Fruit fly (Drosophila melanogaster) whole organism, embryonic: ENCODE measurements around the gene CG32668.
A peak's percentile ranks its signal among the peaks of the same experiment; 100 is the strongest.

ENCODE experiments used
- Atf6 ChIP-seq: fragments of 200-800 bp; sonication (Bioruptor generic); IDR thresholded peaks from 2 replicates; pipeline ENCODE4 v1.3.6; 2022; ENCODE audit warnings: missing biosample characterization, missing genetic modification characterization
- CG12299 ChIP-seq: fragments of 200-800 bp; sonication (Bioruptor generic); optimal IDR thresholded peaks from 2 replicates; lab custom pipeline; 2018; ENCODE audit warnings: missing biosample characterization, mild to moderate bottlenecking, missing genetic modification characterization
- CG13123 ChIP-seq: fragments of 200-800 bp; sonication (Bioruptor generic); optimal IDR thresholded peaks from 2 replicates; lab custom pipeline; 2016; ENCODE audit warnings: missing biosample characterization, missing genetic modification characterization
- CG2120 ChIP-seq: fragments of 200-800 bp; sonication (Bioruptor generic); optimal IDR thresholded peaks from 3 replicates; lab custom pipeline; 2016; ENCODE audit warnings: missing biosample characterization, missing genetic modification characterization
- CG32772 ChIP-seq: fragments of 200-800 bp; sonication (Bioruptor generic); IDR thresholded peaks from 2 replicates; pipeline ENCODE4 v1.3.6; 2022; ENCODE audit warnings: missing biosample characterization, missing genetic modification characterization
- CG33557 ChIP-seq: fragments of 200-800 bp; sonication (Bioruptor generic); optimal IDR thresholded peaks from 2 replicates; lab custom pipeline; 2019; ENCODE audit warnings: missing biosample characterization, mild to moderate bottlenecking, missing genetic modification characterization, moderate library complexity
- CG42726 ChIP-seq: fragments of 200-800 bp; sonication (Bioruptor generic); IDR thresholded peaks from 2 replicates; pipeline ENCODE4 v1.3.6; 2022; ENCODE audit warnings: missing biosample characterization, missing genetic modification characterization; ENCODE audit not compliant: partially characterized antibody
- CG4360 ChIP-seq: fragments of 200-800 bp; sonication (Bioruptor generic); IDR thresholded peaks from 2 replicates; pipeline ENCODE4 v1.3.6; 2022; ENCODE audit warnings: missing biosample characterization, missing genetic modification characterization
- CG6813 ChIP-seq: fragments of 200-800 bp; sonication (Bioruptor generic); optimal IDR thresholded peaks from 2 replicates; lab custom pipeline; 2017; ENCODE audit warnings: missing biosample characterization, missing genetic modification characterization, mild to moderate bottlenecking, moderate library complexity, missing genetic modification reagents
- CG6854 ChIP-seq: fragments of 200-800 bp; sonication (Bioruptor generic); optimal IDR thresholded peaks from 3 replicates; lab custom pipeline; 2017; ENCODE audit warnings: missing biosample characterization, mild to moderate bottlenecking, missing genetic modification characterization
- CG8359 ChIP-seq: fragments of 200-800 bp; sonication (Bioruptor generic); optimal IDR thresholded peaks from 2 replicates; lab custom pipeline; 2017; ENCODE audit warnings: missing biosample characterization, mild to moderate bottlenecking, missing genetic modification characterization, borderline replicate concordance
- CHES-1-like ChIP-seq: fragments of 200-800 bp; sonication (Bioruptor generic); optimal IDR thresholded peaks from 2 replicates; lab custom pipeline; 2016; ENCODE audit warnings: missing biosample characterization, missing genetic modification characterization
- CoRest ChIP-seq: fragments of 200-800 bp; sonication (Bioruptor generic); optimal IDR thresholded peaks from 3 replicates; lab custom pipeline; 2018; ENCODE audit warnings: missing biosample characterization, mild to moderate bottlenecking, missing genetic modification characterization, moderate library complexity
- Dip2 ChIP-seq: fragments of 200-800 bp; sonication (Bioruptor generic); IDR thresholded peaks from 2 replicates; pipeline ENCODE4 v1.3.6; 2022; ENCODE audit warnings: missing biosample characterization, missing genetic modification characterization
- Fer2 ChIP-seq: fragments of 200-800 bp; sonication (Bioruptor generic); optimal IDR thresholded peaks from 2 replicates; lab custom pipeline; 2018; ENCODE audit warnings: missing biosample characterization, mild to moderate bottlenecking, missing genetic modification characterization, moderate library complexity
- GATAe ChIP-seq: fragments of 200-800 bp; sonication (Bioruptor generic); conservative IDR thresholded peaks from 2 replicates; pipeline ENCODE4 v1.3.6; 2022; ENCODE audit warnings: missing biosample characterization, missing genetic modification characterization
- HmgZ ChIP-seq: fragments of 200-800 bp; sonication (Bioruptor generic); optimal IDR thresholded peaks from 2 replicates; lab custom pipeline; 2018; ENCODE audit warnings: missing biosample characterization, mild to moderate bottlenecking, missing genetic modification characterization
- Mes4 ChIP-seq: fragments of 200-800 bp; sonication (Bioruptor generic); optimal IDR thresholded peaks from 2 replicates; lab custom pipeline; 2016; ENCODE audit warnings: missing biosample characterization, missing genetic modification characterization
- Myb ChIP-seq: fragments of 200-800 bp; sonication (Bioruptor generic); optimal IDR thresholded peaks from 2 replicates; lab custom pipeline; 2016; ENCODE audit warnings: missing biosample characterization, missing genetic modification characterization
- Nf-YC ChIP-seq: fragments of 200-800 bp; optimal IDR thresholded peaks from 3 replicates; lab custom pipeline; 2019; ENCODE audit warnings: missing biosample characterization, mild to moderate bottlenecking, missing genetic modification characterization, moderate library complexity
- Optix ChIP-seq: fragments of 200-800 bp; sonication (Bioruptor generic); IDR thresholded peaks from 3 replicates; pipeline ENCODE4 v1.3.6; 2022; ENCODE audit warnings: missing biosample characterization, missing genetic modification characterization
- YL-1 ChIP-seq: fragments of 200-800 bp; sonication (Bioruptor generic); optimal IDR thresholded peaks from 3 replicates; lab custom pipeline; 2017; ENCODE audit warnings: missing biosample characterization, mild to moderate bottlenecking, missing genetic modification characterization
- al ChIP-seq: fragments of 200-800 bp; sonication (Bioruptor generic); IDR thresholded peaks from 2 replicates; pipeline ENCODE4 v1.3.6; 2022; ENCODE audit warnings: missing biosample characterization, missing genetic modification characterization
- caup ChIP-seq: fragments of 200-800 bp; sonication (Bioruptor generic); optimal IDR thresholded peaks from 3 replicates; lab custom pipeline; 2017; ENCODE audit warnings: missing biosample characterization, mild to moderate bottlenecking, missing genetic modification characterization, moderate library complexity; ENCODE audit not compliant: severe bottlenecking
- crc ChIP-seq: fragments of 200-800 bp; sonication (Bioruptor generic); optimal IDR thresholded peaks from 2 replicates; lab custom pipeline; 2016; ENCODE audit warnings: missing biosample characterization, missing genetic modification characterization
- croc ChIP-seq: fragments of 200-800 bp; sonication (Bioruptor generic); conservative IDR thresholded peaks from 3 replicates; pipeline ENCODE4 v1.3.6; 2022; ENCODE audit warnings: missing biosample characterization, missing genetic modification characterization
- disco-r ChIP-seq: fragments of 200-800 bp; sonication (Bioruptor generic); optimal IDR thresholded peaks from 2 replicates; lab custom pipeline; 2016; ENCODE audit warnings: missing biosample characterization, missing genetic modification characterization
- dmrt99B ChIP-seq: fragments of 200-800 bp; sonication (Bioruptor generic); optimal IDR thresholded peaks from 2 replicates; lab custom pipeline; 2018; ENCODE audit warnings: missing biosample characterization, mild to moderate bottlenecking, missing genetic modification characterization, moderate library complexity
- dysf ChIP-seq: fragments of 200-800 bp; sonication (Bioruptor generic); IDR thresholded peaks from 3 replicates; pipeline ENCODE4 v1.3.6; 2022; ENCODE audit warnings: missing biosample characterization, missing genetic modification characterization
- esg ChIP-seq: fragments of 200-800 bp; sonication (Bioruptor generic); conservative IDR thresholded peaks from 2 replicates; pipeline ENCODE4 v1.3.6; 2022; ENCODE audit warnings: missing biosample characterization, missing genetic modification characterization
- eyg ChIP-seq: fragments of 200-800 bp; sonication (Bioruptor generic); optimal IDR thresholded peaks from 3 replicates; lab custom pipeline; 2016; ENCODE audit warnings: missing biosample characterization, missing genetic modification characterization
- ftz-f1 ChIP-seq: fragments of 200-800 bp; sonication (Bioruptor generic); optimal IDR thresholded peaks from 2 replicates; lab custom pipeline; 2016; ENCODE audit warnings: missing biosample characterization, missing genetic modification characterization
- gem ChIP-seq: fragments of 200-800 bp; sonication (Bioruptor generic); optimal IDR thresholded peaks from 2 replicates; lab custom pipeline; 2019; ENCODE audit warnings: missing biosample characterization, mild to moderate bottlenecking, missing genetic modification characterization, moderate library complexity
- grau ChIP-seq: fragments of 200-800 bp; optimal IDR thresholded peaks from 3 replicates; lab custom pipeline; 2019; ENCODE audit warnings: missing biosample characterization, mild to moderate bottlenecking, missing genetic modification characterization, moderate library complexity
- ham ChIP-seq: fragments of 200-800 bp; sonication (Bioruptor generic); IDR thresholded peaks from 2 replicates; pipeline ENCODE4 v1.3.6; 2022; ENCODE audit warnings: missing biosample characterization, missing genetic modification characterization
- jumu ChIP-seq: fragments of 200-800 bp; sonication (Bioruptor generic); optimal IDR thresholded peaks from 3 replicates; lab custom pipeline; 2016; ENCODE audit warnings: missing biosample characterization, missing genetic modification characterization
- ken ChIP-seq: fragments of 200-800 bp; sonication (Bioruptor generic); IDR thresholded peaks from 3 replicates; pipeline ENCODE4 v1.3.6; 2022; ENCODE audit warnings: missing biosample characterization, missing genetic modification characterization
- knrl ChIP-seq: fragments of 200-800 bp; sonication (Bioruptor generic); IDR thresholded peaks from 3 replicates; pipeline ENCODE4 v1.3.6; 2022; ENCODE audit warnings: missing biosample characterization, missing genetic modification characterization; ENCODE audit not compliant: partially characterized antibody
- luna ChIP-seq: fragments of 200-800 bp; sonication (Bioruptor generic); optimal IDR thresholded peaks from 2 replicates; lab custom pipeline; 2016; ENCODE audit warnings: missing biosample characterization, missing genetic modification characterization
- nerfin-1 ChIP-seq: fragments of 200-800 bp; sonication (Bioruptor generic); optimal IDR thresholded peaks from 3 replicates; lab custom pipeline; 2019; ENCODE audit warnings: missing biosample characterization, mild to moderate bottlenecking, missing genetic modification characterization, moderate library complexity
- nerfin-2 ChIP-seq: fragments of 200-800 bp; sonication (Bioruptor generic); IDR thresholded peaks from 2 replicates; pipeline ENCODE4 v1.3.6; 2022; ENCODE audit warnings: missing biosample characterization, missing genetic modification characterization; ENCODE audit not compliant: partially characterized antibody
- org-1 ChIP-seq: fragments of 200-800 bp; sonication (Bioruptor generic); optimal IDR thresholded peaks from 2 replicates; lab custom pipeline; 2017; ENCODE audit warnings: missing biosample characterization, missing genetic modification characterization
- run ChIP-seq: fragments of 200-800 bp; sonication (Bioruptor generic); optimal IDR thresholded peaks from 3 replicates; lab custom pipeline; 2018; ENCODE audit warnings: missing biosample characterization, mild to moderate bottlenecking, missing genetic modification characterization
- sens ChIP-seq: fragments of 200-800 bp; sonication (Bioruptor generic); peaks from one replicate; lab custom pipeline; 2016; ENCODE audit warnings: missing biosample characterization, missing genetic modification characterization
- tgo ChIP-seq: fragments of 200-800 bp; sonication (Bioruptor generic); IDR thresholded peaks from 3 replicates; pipeline ENCODE4 v1.3.6; 2022; ENCODE audit warnings: missing biosample characterization, missing genetic modification characterization
- trh ChIP-seq: fragments of 200-800 bp; sonication (Bioruptor generic); optimal IDR thresholded peaks from 2 replicates; lab custom pipeline; 2016; ENCODE audit warnings: missing biosample characterization, missing genetic modification characterization
- tx ChIP-seq: fragments of 200-800 bp; sonication (Bioruptor generic); optimal IDR thresholded peaks from 2 replicates; lab custom pipeline; 2016; ENCODE audit warnings: missing biosample characterization, missing genetic modification characterization
- unc-4 ChIP-seq: fragments of 200-800 bp; sonication (Bioruptor generic); IDR thresholded peaks from 2 replicates; pipeline ENCODE4 v1.3.6; 2022; ENCODE audit warnings: missing biosample characterization, missing genetic modification characterization; ENCODE audit not compliant: partially characterized antibody
- wek ChIP-seq: fragments of 200-800 bp; sonication (Bioruptor generic); optimal IDR thresholded peaks from 3 replicates; lab custom pipeline; 2018; ENCODE audit warnings: missing biosample characterization, mild to moderate bottlenecking, missing genetic modification characterization, moderate library complexity
- zen ChIP-seq: fragments of 200-800 bp; sonication (Bioruptor generic); optimal IDR thresholded peaks from 3 replicates; lab custom pipeline; 2018; ENCODE audit warnings: missing biosample characterization, mild to moderate bottlenecking, missing genetic modification characterization, moderate library complexity

CG32668 gene

dm6 chrX:11124749-11125508 is 34.6 kb downstream of the CG32668 start, which contains the start of gene Rpt3 (continued):
- TF ChIP-seq Atf6 (GFP tag; lab: Robert Waterston, UW), result no peak
- TF ChIP-seq Fer2 (tag; lab: Kevin White, UChicago), result no peak
- peak; percentile 43 for TF ChIP-seq YL-1 (GFP tag; lab: Kevin White, UChicago)
- no peak for TF ChIP-seq Nf-YC
- no peak for TF ChIP-seq dysf (GFP tag; lab: Robert Waterston, UW)
- no peak for TF ChIP-seq run (tag; lab: Kevin White, UChicago)
- TF ChIP-seq trh (GFP tag; lab: Kevin White, UChicago), result no peak
- peak; percentile 27 for TF ChIP-seq CG2120 (GFP tag; lab: Kevin White, UChicago)
- no peak for TF ChIP-seq CG13123 (GFP tag; lab: Kevin White, UChicago)
- TF ChIP-seq esg (GFP tag; lab: Robert Waterston, UW), result no peak
- 0 out of 2 replicates have a peak, but pooled peaks have one; percentile 9 for TF ChIP-seq CG32772 (GFP tag; lab: Robert Waterston, UW)
- peak; percentile 83 for TF ChIP-seq sens
- no peak for TF ChIP-seq tx (GFP tag; lab: Kevin White, UChicago)
- TF ChIP-seq luna (GFP tag; lab: Kevin White, UChicago), result no peak
- TF ChIP-seq CG33557 (GFP tag; lab: Kevin White, UChicago), result no peak
- no peak for TF ChIP-seq ftz-f1
- TF ChIP-seq gem (tag; lab: Kevin White, UChicago), result no peak
- peak; percentile 37 for TF ChIP-seq Myb (GFP tag; lab: Kevin White, UChicago)
- TF ChIP-seq unc-4, result peak; percentile 76
- TF ChIP-seq GATAe (GFP tag; lab: Robert Waterston, UW), result no peak
- peak; percentile 47; the same call in 1 of the 2 replicates for TF ChIP-seq nerfin-2
- no peak for TF ChIP-seq CG4360 (GFP tag; lab: Robert Waterston, UW)
- TF ChIP-seq ham (GFP tag; lab: Robert Waterston, UW), result no peak
- TF ChIP-seq nerfin-1, result no peak
- TF ChIP-seq tgo (GFP tag; lab: Robert Waterston, UW), result no peak
- no peak for TF ChIP-seq CG6854 (GFP tag; lab: Kevin White, UChicago)
- TF ChIP-seq eyg (GFP tag; lab: Kevin White, UChicago), result no peak
- peak; percentile 6 for TF ChIP-seq CoRest (tag; lab: Kevin White, UChicago)
- TF ChIP-seq wek (GFP tag; lab: Kevin White, UChicago), result no peak
- TF ChIP-seq CHES-1-like (GFP tag; lab: Kevin White, UChicago), result peak; percentile 4
- TF ChIP-seq HmgZ (tag; lab: Kevin White, UChicago), result no peak
- TF ChIP-seq knrl, result peak; percentile 83
- no peak for TF ChIP-seq org-1
- no peak for TF ChIP-seq zen (tag; lab: Kevin White, UChicago)
- no peak for TF ChIP-seq dmrt99B
- no peak for TF ChIP-seq al (GFP tag; lab: Robert Waterston, UW)
- TF ChIP-seq grau (tag; lab: Kevin White, UChicago), result no peak
- TF ChIP-seq Mes4 (GFP tag; lab: Kevin White, UChicago), result no peak
- TF ChIP-seq CG12299, result no peak
- TF ChIP-seq Optix (GFP tag; lab: Robert Waterston, UW), result no peak
- no peak for TF ChIP-seq Dip2 (GFP tag; lab: Robert Waterston, UW)
- no peak for TF ChIP-seq disco-r (GFP tag; lab: Kevin White, UChicago)
- TF ChIP-seq crc (GFP tag; lab: Kevin White, UChicago), result no peak
- peak; percentile 55; the same call in 1 of the 2 replicates for TF ChIP-seq CG42726 (GFP tag; lab: Robert Waterston, UW)
- TF ChIP-seq croc (GFP tag; lab: Robert Waterston, UW), result no peak
- TF ChIP-seq CG6813 (GFP tag; lab: Kevin White, UChicago), result no peak
- TF ChIP-seq jumu (GFP tag; lab: Kevin White, UChicago), result peak; percentile 12
- TF ChIP-seq CG8359 (GFP tag; lab: Kevin White, UChicago), result no peak
- TF ChIP-seq ken (GFP tag; lab: Robert Waterston, UW), result no peak
- no peak for TF ChIP-seq caup (GFP tag; lab: Kevin White, UChicago)
